Worm (Caenorhabditis elegans) whole organism, young adult: ENCODE results near the gene F32D1.8.

Experiments used
- B0035.1 ChIP-seq: sonication (generic microtip); optimal IDR thresholded peaks from 2 replicates; lab custom pipeline; 2016; ENCODE audit warnings: missing genetic modification characterization, mild to moderate bottlenecking, missing compliant biosample characterization, missing genotype, missing genetic modification reagents
- B0261.1 ChIP-seq: sonication (generic microtip); optimal IDR thresholded peaks from 2 replicates; lab custom pipeline; 2016; ENCODE audit warnings: mild to moderate bottlenecking, missing genetic modification characterization, moderate library complexity, missing compliant biosample characterization
- F52B5.7 ChIP-seq: sonication (generic microtip); optimal IDR thresholded peaks from 2 replicates; lab custom pipeline; 2016; ENCODE audit warnings: mild to moderate bottlenecking, missing genetic modification characterization, missing compliant biosample characterization
- K11D2.4 ChIP-seq: fragments of 200-800 bp; sonication (Bioruptor generic); IDR thresholded peaks from 2 replicates; pipeline ENCODE4 v1.3.6; 2022; ENCODE audit warnings: missing genetic modification reagents, missing genetic modification characterization, missing compliant biosample characterization
- T07F8.4 ChIP-seq: sonication (generic microtip); optimal IDR thresholded peaks from 2 replicates; lab custom pipeline; 2016; ENCODE audit warnings: mild to moderate bottlenecking, missing genetic modification characterization, moderate library complexity, missing compliant biosample characterization
- Y53F4B.3 ChIP-seq: fragments of 200-800 bp; sonication (Bioruptor generic); IDR thresholded peaks from 2 replicates; pipeline ENCODE4 v1.3.6; 2022; ENCODE audit warnings: missing genetic modification reagents, missing genetic modification characterization, missing compliant biosample characterization
- akir-1 ChIP-seq: fragments of 200-800 bp; sonication (Bioruptor generic); optimal IDR thresholded peaks from 2 replicates; lab custom pipeline; 2018; ENCODE audit warnings: mild to moderate bottlenecking, missing genetic modification characterization, moderate library complexity, missing compliant biosample characterization
- athp-1 ChIP-seq: sonication (generic microtip); optimal IDR thresholded peaks from 2 replicates; lab custom pipeline; 2017; ENCODE audit warnings: mild to moderate bottlenecking, missing genetic modification characterization, missing compliant biosample characterization
- bed-2 ChIP-seq: fragments of 200-800 bp; sonication (Bioruptor generic); IDR thresholded peaks from 2 replicates; pipeline ENCODE4 v1.3.6; 2022; ENCODE audit warnings: missing genetic modification reagents, missing genetic modification characterization, missing compliant biosample characterization
- cebp-1 ChIP-seq, 2 experiments: fragments of 200-800 bp in 1 of 2; sonication (Bioruptor generic) in 1 of 2; sonication (generic microtip) in 1 of 2; IDR thresholded peaks in 1 of 2; optimal IDR thresholded peaks in 1 of 2; 2 replicates each; pipeline versions ENCODE4 v1.3.6 to Lab custom; 2017 to 2022; ENCODE audit warnings: missing compliant biosample characterization in 2 of 2, missing genetic modification characterization in 2 of 2, mild to moderate bottlenecking in 1 of 2, missing genetic modification reagents in 1 of 2, moderate library complexity in 1 of 2
- egrh-3 ChIP-seq: fragments of 200-800 bp; sonication (Bioruptor generic); IDR thresholded peaks from 2 replicates; pipeline ENCODE4 v1.3.6; 2022; ENCODE audit warnings: missing genetic modification reagents, missing genetic modification characterization, missing compliant biosample characterization
- let-607 ChIP-seq, 2 experiments: fragments of 200-800 bp in 1 of 2; sonication (Bioruptor generic) in 1 of 2; sonication (generic microtip) in 1 of 2; optimal IDR thresholded peaks; 2 replicates each; lab custom pipeline; 2016 to 2018; ENCODE audit warnings: mild to moderate bottlenecking in 2 of 2, missing compliant biosample characterization in 2 of 2, missing genetic modification characterization in 2 of 2, moderate library complexity in 2 of 2, missing genotype in 1 of 2
- lin-26 ChIP-seq: fragments of 200-800 bp; sonication (Bioruptor generic); IDR thresholded peaks from 2 replicates; pipeline ENCODE4 v1.3.6; 2022; ENCODE audit warnings: missing genetic modification reagents, missing genetic modification characterization, missing compliant biosample characterization
- lin-35 ChIP-seq, 3 experiments: fragments of 150-350 bp in 2 of 3; sonication (generic microtip) in 1 of 3; optimal IDR thresholded peaks; 2 replicates each; lab custom pipeline; 2014 to 2018; ENCODE audit warnings: missing biosample characterization in 3 of 3, missing genetic modification characterization in 3 of 3, missing genetic modification reagents in 3 of 3
- madf-6 ChIP-seq: fragments of 200-800 bp; sonication (Bioruptor generic); IDR thresholded peaks from 2 replicates; pipeline ENCODE4 v1.3.6; 2022; ENCODE audit warnings: missing genetic modification reagents, missing genetic modification characterization, missing compliant biosample characterization
- madf-8 ChIP-seq: fragments of 200-800 bp; sonication (Bioruptor generic); conservative IDR thresholded peaks from 2 replicates; pipeline ENCODE4 v1.3.6; 2022; ENCODE audit warnings: missing genetic modification reagents, missing genetic modification characterization, missing compliant biosample characterization
- mcd-1 ChIP-seq: fragments of 200-800 bp; sonication (Bioruptor generic); IDR thresholded peaks from 2 replicates; pipeline ENCODE4 v1.3.6; 2022; ENCODE audit warnings: missing genetic modification reagents, missing genetic modification characterization, missing compliant biosample characterization
- mes-4 ChIP-seq: sonication (generic microtip); optimal IDR thresholded peaks from 2 replicates; lab custom pipeline; 2016; ENCODE audit warnings: missing genotype, missing genetic modification characterization, missing compliant biosample characterization
- nfya-1 ChIP-seq: sonication (generic microtip); optimal IDR thresholded peaks from 2 replicates; lab custom pipeline; 2017; ENCODE audit warnings: antibody characterized with exemption, missing compliant biosample characterization, missing genetic modification characterization, borderline replicate concordance; ENCODE audit not compliant: insufficient read depth
- rec-8 ChIP-seq, 2 experiments: sonication (generic microtip); optimal IDR thresholded peaks; 2 replicates each; lab custom pipeline; 2016; ENCODE audit warnings: mild to moderate bottlenecking in 2 of 2, missing genetic modification characterization in 2 of 2, missing genetic modification reagents in 2 of 2, missing genotype in 2 of 2, missing biosample characterization in 1 of 2, missing compliant biosample characterization in 1 of 2, moderate library complexity in 1 of 2
- snpc-4 ChIP-seq, 5 experiments: fragments of 150-350 bp in 1 of 5; sonication (generic microtip) in 4 of 5; optimal IDR thresholded peaks; 2 replicates each; lab custom pipeline; 2014 to 2018; ENCODE audit warnings: missing genetic modification characterization in 5 of 5, missing biosample characterization in 3 of 5, antibody characterized with exemption in 2 of 5, mild to moderate bottlenecking in 2 of 5, missing compliant biosample characterization in 2 of 5, missing genotype in 2 of 5, moderate library complexity in 2 of 5, missing genetic modification reagents in 1 of 5

Gene F32D1.8

ce11 chrV:4341736-4342135, 35.8 kb downstream of the F32D1.8 start:
- TF ChIP-seq cebp-1 (GFP tag; IDR thresholded peaks at IDR 0.05; lab: Robert Waterston, UW), result peak; percentile 72; the same call in 1 of the 2 replicates
- peak; percentile 88 for TF ChIP-seq cebp-1 (tag; optimal IDR thresholded peaks at IDR 0.05; lab: Kevin White, UChicago)
- no peak for TF ChIP-seq let-607 (tag; optimal IDR thresholded peaks at IDR 0.05; lab: Kevin White, UChicago)
- no peak for TF ChIP-seq rec-8 (tag; optimal IDR thresholded peaks at IDR 0.05; lab: Kevin White, UChicago)

- TF ChIP-seq mcd-1 (GFP tag; lab: Robert Waterston, UW) (peak; percentile 17; the same call in 1 of the 2 replicates), madf-8 (no peak), madf-6 (0 out of 2 replicates have a peak, but pooled peaks have one; percentile 26), F52B5.7 (tag; lab: Kevin White, UChicago) (peak; percentile 33)
Measured at ce11 chrV:4341208-4341607, 36.3 kb downstream of the F32D1.8 start, which contains the start of gene glrx-3. Gene glrx-3, minus strand, starts transcription at chrV:4341308.

- TF ChIP-seq lin-35 (GFP tag; optimal IDR thresholded peaks at IDR 0.05; lab: Kevin White, UChicago), result peak in 1 of 3 experiments; percentile 39
- TF ChIP-seq mcd-1 (GFP tag; lab: Robert Waterston, UW), result peak; percentile 47
- TF ChIP-seq B0035.1 (tag; lab: Kevin White, UChicago), result no peak
- TF ChIP-seq nfya-1, result no peak
Measured at ce11 chrV:4339479-4339878, 38.0 kb downstream of the F32D1.8 start.

- peak; percentile 85 for TF ChIP-seq egrh-3 (GFP tag; lab: Robert Waterston, UW)
Measured at ce11 chrV:4336462-4336861, 41.1 kb downstream of the F32D1.8 start, which contains the start of gene irld-1. Gene irld-1, plus strand, starts transcription at chrV:4336762.

ce11 chrV:4335724-4336123, 41.8 kb downstream of the F32D1.8 start:
- peak; percentile 62; the same call in 1 of the 2 replicates for TF ChIP-seq Y53F4B.3 (GFP tag; lab: Robert Waterston, UW)
- TF ChIP-seq egrh-3 (GFP tag; lab: Robert Waterston, UW), result peak; percentile 92

ce11 chrV:4334209-4334608, 43.3 kb downstream of the F32D1.8 start:
- TF ChIP-seq egrh-3 (GFP tag; lab: Robert Waterston, UW) (peak; percentile 92), Y53F4B.3 (GFP tag; lab: Robert Waterston, UW) (peak; percentile 61; the same call in 1 of the 2 replicates)

ce11 chrV:4333518-4333917, 44.0 kb downstream of the F32D1.8 start:
- TF ChIP-seq Y53F4B.3 (GFP tag; lab: Robert Waterston, UW) (peak; percentile 74; the same call in 1 of the 2 replicates), egrh-3 (GFP tag; lab: Robert Waterston, UW) (peak; percentile 96)

- TF ChIP-seq bed-2 (GFP tag; lab: Robert Waterston, UW) (no peak), akir-1 (GFP tag; lab: Kevin White, UChicago) (no peak), snpc-4 (GFP tag; optimal IDR thresholded peaks at IDR 0.05; lab: Kevin White, UChicago) (no peak), snpc-4 (tag; optimal IDR thresholded peaks at IDR 0.05; lab: Kevin White, UChicago) (no peak), mes-4 (no peak), athp-1 (tag; lab: Kevin White, UChicago) (no peak), B0035.1 (tag; lab: Kevin White, UChicago) (no peak), lin-26 (no peak), T07F8.4 (tag; lab: Kevin White, UChicago) (no peak), B0261.1 (tag; lab: Kevin White, UChicago) (no peak), K11D2.4 (GFP tag; lab: Robert Waterston, UW) (no peak)
Measured at ce11 chrV:4332450-4332849, 45.1 kb downstream of the F32D1.8 start, which contains the start of gene oac-12. Gene oac-12, minus strand, starts transcription at chrV:4332550.
